Worm (Caenorhabditis elegans): ENCODE measurements around the gene aqp-4.

aqp-4 gene

ce11 chrV:9692649-9693112 lies 44.7 kb upstream of the aqp-4 start, which contains the start of gene ZK287.7:
Gene ZK287.7, plus strand, starts transcription at chrV:9693062.
- no peak for TF ChIP-seq nhr-2 (tag; optimal IDR thresholded peaks at IDR 0.05)
- TF ChIP-seq drap-1 (GFP tag; optimal IDR thresholded peaks at IDR 0.05), result no peak
- TF ChIP-seq unc-39 (tag; optimal IDR thresholded peaks at IDR 0.05), result no peak
- no peak for TF ChIP-seq lsy-2 (tag; optimal IDR thresholded peaks at IDR 0.05)
- TF ChIP-seq lin-32 (GFP tag; optimal IDR thresholded peaks at IDR 0.05), result no peak
- TF ChIP-seq ces-1 (GFP tag; optimal IDR thresholded peaks at IDR 0.05), result no peak
- no peak for TF ChIP-seq nhr-12 (tag; optimal IDR thresholded peaks at IDR 0.05)
- no peak for TF ChIP-seq unc-120 (tag; optimal IDR thresholded peaks at IDR 0.05; ENCODE audit: poor library complexity, severe bottlenecking)
- no peak for TF ChIP-seq snpc-4 (tag; optimal IDR thresholded peaks at IDR 0.05)
- TF ChIP-seq ceh-43 (GFP tag; optimal IDR thresholded peaks at IDR 0.05), result no peak
- no peak for TF ChIP-seq nhr-237 (tag; optimal IDR thresholded peaks at IDR 0.05)
- no peak for TF ChIP-seq ceh-39 (tag; optimal IDR thresholded peaks at IDR 0.05)
- TF ChIP-seq bed-3 (GFP tag; optimal IDR thresholded peaks at IDR 0.05), result no peak
- TF ChIP-seq nhr-76 (tag; optimal IDR thresholded peaks at IDR 0.05), result no peak
- no peak for TF ChIP-seq hlh-1 (tag; optimal IDR thresholded peaks at IDR 0.05)
- no peak for TF ChIP-seq ztf-11 (tag; optimal IDR thresholded peaks at IDR 0.05)
- TF ChIP-seq tbx-8 (GFP tag; optimal IDR thresholded peaks at IDR 0.05), result no peak
- no peak for TF ChIP-seq mab-5 (tag; optimal IDR thresholded peaks at IDR 0.05)
- TF ChIP-seq pha-4 (tag; optimal IDR thresholded peaks at IDR 0.05), result no peak
- no peak for TF ChIP-seq lin-13 (tag; optimal IDR thresholded peaks at IDR 0.05)

ce11 chrV:9696715-9697114 lies 40.6 kb upstream of the aqp-4 start, which contains the start of gene her-1:
Gene her-1, plus strand, starts transcription at chrV:9697015.
- no peak for TF ChIP-seq elt-1 (tag; optimal IDR thresholded peaks at IDR 0.05; ENCODE audit: borderline replicate concordance, insufficient read depth)
- no peak for TF ChIP-seq mab-5 (tag; optimal IDR thresholded peaks at IDR 0.05)
- TF ChIP-seq ceh-83 (GFP tag; optimal IDR thresholded peaks at IDR 0.05), result no peak
- TF ChIP-seq bed-3 (GFP tag; optimal IDR thresholded peaks at IDR 0.05), result no peak
- TF ChIP-seq ceh-39 (tag; optimal IDR thresholded peaks at IDR 0.05), result no peak
- no peak for TF ChIP-seq hlh-1 (tag; optimal IDR thresholded peaks at IDR 0.05)
- no peak for TF ChIP-seq pha-4 (tag; optimal IDR thresholded peaks at IDR 0.05)
- TF ChIP-seq lsy-2 (tag; optimal IDR thresholded peaks at IDR 0.05), result no peak
- TF ChIP-seq nhr-2 (tag; optimal IDR thresholded peaks at IDR 0.05), result no peak

ce11 chrV:9699216-9699615 lies 38.1 kb upstream of the aqp-4 start:
- TF ChIP-seq cnd-1 (tag; optimal IDR thresholded peaks at IDR 0.05) (no peak), nhr-2 (tag; optimal IDR thresholded peaks at IDR 0.05) (no peak), snpc-4 (tag; optimal IDR thresholded peaks at IDR 0.05) (no peak), elt-1 (tag; optimal IDR thresholded peaks at IDR 0.05; ENCODE audit: borderline replicate concordance, insufficient read depth) (no peak), nhr-12 (tag; optimal IDR thresholded peaks at IDR 0.05) (no peak), nhr-28 (tag; optimal IDR thresholded peaks at IDR 0.05) (no peak), mep-1 (tag; optimal IDR thresholded peaks at IDR 0.05) (no peak), nhr-76 (tag; optimal IDR thresholded peaks at IDR 0.05) (no peak), lin-13 (tag; optimal IDR thresholded peaks at IDR 0.05) (no peak), lsy-2 (tag; optimal IDR thresholded peaks at IDR 0.05) (no peak)

ce11 chrV:9701861-9702260 lies 35.5 kb upstream of the aqp-4 start:
- TF ChIP-seq ces-1 (GFP tag; optimal IDR thresholded peaks at IDR 0.05), result no peak
- no peak for TF ChIP-seq blmp-1 (tag; optimal IDR thresholded peaks at IDR 0.05)
- TF ChIP-seq bed-3 (GFP tag; optimal IDR thresholded peaks at IDR 0.05), result no peak
- no peak for TF ChIP-seq lsy-2 (tag; optimal IDR thresholded peaks at IDR 0.05)
- TF ChIP-seq mls-2 (tag; optimal IDR thresholded peaks at IDR 0.05), result no peak
- no peak for TF ChIP-seq zip-8 (tag; optimal IDR thresholded peaks at IDR 0.05)
- no peak for TF ChIP-seq sem-2 (GFP tag; optimal IDR thresholded peaks at IDR 0.05)

ce11 chrV:9702755-9703154 lies 34.6 kb upstream of the aqp-4 start, which contains the start of gene xbx-6:
Gene xbx-6, plus strand, starts transcription at chrV:9703055.
- no peak for TF ChIP-seq nhr-2 (tag; optimal IDR thresholded peaks at IDR 0.05)
- TF ChIP-seq cnd-1 (tag; optimal IDR thresholded peaks at IDR 0.05), result no peak
- TF ChIP-seq mep-1 (tag; optimal IDR thresholded peaks at IDR 0.05), result no peak
- TF ChIP-seq sptf-1 (tag; optimal IDR thresholded peaks at IDR 0.05), result no peak
- no peak for TF ChIP-seq unc-62 (GFP tag; optimal IDR thresholded peaks at IDR 0.05)
- no peak for TF ChIP-seq unc-120 (tag; optimal IDR thresholded peaks at IDR 0.05; ENCODE audit: poor library complexity, severe bottlenecking)
- no peak for TF ChIP-seq bed-3 (GFP tag; optimal IDR thresholded peaks at IDR 0.05)
- TF ChIP-seq ham-2 (GFP tag; optimal IDR thresholded peaks at IDR 0.05), result no peak
- TF ChIP-seq lsy-2 (tag; optimal IDR thresholded peaks at IDR 0.05), result no peak
- TF ChIP-seq lin-13 (tag; optimal IDR thresholded peaks at IDR 0.05), result no peak
- no peak for TF ChIP-seq zip-8 (tag; optimal IDR thresholded peaks at IDR 0.05)
- no peak for TF ChIP-seq lin-32 (GFP tag; optimal IDR thresholded peaks at IDR 0.05)
- no peak for TF ChIP-seq ceh-43 (GFP tag; optimal IDR thresholded peaks at IDR 0.05)
- TF ChIP-seq mab-5 (tag; optimal IDR thresholded peaks at IDR 0.05), result no peak
- no peak for TF ChIP-seq ces-1 (GFP tag; optimal IDR thresholded peaks at IDR 0.05)
- TF ChIP-seq unc-39 (tag; optimal IDR thresholded peaks at IDR 0.05), result no peak
- TF ChIP-seq mls-2 (tag; optimal IDR thresholded peaks at IDR 0.05), result no peak
- no peak for TF ChIP-seq ceh-83 (GFP tag; optimal IDR thresholded peaks at IDR 0.05)
- no peak for TF ChIP-seq nhr-28 (tag; optimal IDR thresholded peaks at IDR 0.05)

All from whole organism, mixed stage, embryonic.